Worm (Caenorhabditis elegans) whole organism, midembryonic: ENCODE data around the gene F58B4.5.
A peak's percentile ranks its signal among the peaks of the same experiment; 100 is the strongest.

Experiments
- T22C8.4 ChIP-seq: fragments of 200-800 bp; sonication (Bioruptor generic); IDR thresholded peaks from 2 replicates; pipeline ENCODE4 v1.3.6; 2022; ENCODE audit warnings: missing genetic modification characterization, missing compliant biosample characterization
- cog-1 ChIP-seq: sonication (generic microtip); optimal IDR thresholded peaks from 2 replicates; lab custom pipeline; 2016; ENCODE audit warnings: missing genetic modification characterization, missing compliant biosample characterization
- flt-1 ChIP-seq: fragments of 200-800 bp; sonication (Bioruptor generic); IDR thresholded peaks from 2 replicates; pipeline ENCODE4 v1.3.6; 2022; ENCODE audit warnings: missing genetic modification characterization, missing compliant biosample characterization
- klf-2 ChIP-seq: fragments of 200-800 bp; sonication (Bioruptor generic); conservative IDR thresholded peaks from 2 replicates; pipeline ENCODE4 v1.3.6; 2022; ENCODE audit warnings: missing genetic modification reagents, missing genetic modification characterization, missing compliant biosample characterization
- med-1 ChIP-seq: sonication (generic microtip); optimal IDR thresholded peaks from 2 replicates; lab custom pipeline; 2017; ENCODE audit warnings: missing genetic modification characterization, mild to moderate bottlenecking, missing compliant biosample characterization, antibody characterized with exemption, missing genetic modification reagents; ENCODE audit not compliant: insufficient read depth
- ref-1 ChIP-seq: fragments of 200-800 bp; sonication (Bioruptor generic); conservative IDR thresholded peaks from 2 replicates; pipeline ENCODE4 v1.3.6; 2022; ENCODE audit warnings: missing genetic modification reagents, missing genetic modification characterization, missing compliant biosample characterization
- tab-1 ChIP-seq: fragments of 200-800 bp; sonication (Bioruptor generic); IDR thresholded peaks from 2 replicates; pipeline ENCODE4 v1.3.6; 2022; ENCODE audit warnings: missing genetic modification characterization, missing compliant biosample characterization
- ztf-23 ChIP-seq: fragments of 200-800 bp; sonication (Bioruptor generic); IDR thresholded peaks from 2 replicates; pipeline ENCODE4 v1.3.6; 2022; ENCODE audit warnings: missing genetic modification reagents, missing genetic modification characterization, missing compliant biosample characterization
- ztf-29 ChIP-seq: fragments of 200-800 bp; sonication (Bioruptor generic); IDR thresholded peaks from 2 replicates; pipeline ENCODE4 v1.3.6; 2022; ENCODE audit warnings: missing genetic modification reagents, missing genetic modification characterization, missing compliant biosample characterization

F58B4.5 gene

ce11 chrV:10932411-10932810 is at the start of gene F58B4.5:
TSS of gene F58B4.5 (plus strand) at chrV:10932693.
- TF ChIP-seq T22C8.4 (GFP tag; lab: Robert Waterston, UW), result no peak

ce11 chrV:10883478-10883877 is 49.0 kb upstream of the F58B4.5 start, which contains the start of gene F32D8.2:
TSS of gene F32D8.2 (plus strand) at chrV:10883778.
- TF ChIP-seq ztf-29 (GFP tag; lab: Robert Waterston, UW) (no peak), T22C8.4 (GFP tag; lab: Robert Waterston, UW) (no peak), klf-2 (GFP tag; lab: Robert Waterston, UW) (no peak), flt-1 (no peak), ztf-23 (GFP tag; lab: Robert Waterston, UW) (no peak), tab-1 (GFP tag; lab: Robert Waterston, UW) (no peak), med-1 (GFP tag; lab: Kevin White, UChicago) (no peak), ref-1 (no peak), cog-1 (no peak)

- TF ChIP-seq T22C8.4 (GFP tag; lab: Robert Waterston, UW), result no peak
- no peak for TF ChIP-seq flt-1
- TF ChIP-seq ztf-29 (GFP tag; lab: Robert Waterston, UW), result no peak
- TF ChIP-seq ref-1, result no peak
- TF ChIP-seq med-1 (GFP tag; lab: Kevin White, UChicago), result no peak
- no peak for TF ChIP-seq klf-2 (GFP tag; lab: Robert Waterston, UW)
- no peak for TF ChIP-seq tab-1 (GFP tag; lab: Robert Waterston, UW)
- TF ChIP-seq cog-1, result no peak
Measured at ce11 chrV:10886405-10886887, 46.0 kb upstream of the F58B4.5 start, which contains the start of gene F32D8.3. TSS of gene F32D8.3 (plus strand) at chrV:10886837.

- TF ChIP-seq T22C8.4 (GFP tag; lab: Robert Waterston, UW), result no peak
- no peak for TF ChIP-seq ztf-29 (GFP tag; lab: Robert Waterston, UW)
- TF ChIP-seq cog-1, result no peak
- TF ChIP-seq klf-2 (GFP tag; lab: Robert Waterston, UW), result no peak
- no peak for TF ChIP-seq med-1 (GFP tag; lab: Kevin White, UChicago)
- no peak for TF ChIP-seq tab-1 (GFP tag; lab: Robert Waterston, UW)
Measured at ce11 chrV:10887564-10887963, 44.9 kb upstream of the F58B4.5 start.

ce11 chrV:10888153-10888552 is 44.3 kb upstream of the F58B4.5 start:
- TF ChIP-seq klf-2 (GFP tag; lab: Robert Waterston, UW) (no peak), tab-1 (GFP tag; lab: Robert Waterston, UW) (no peak), T22C8.4 (GFP tag; lab: Robert Waterston, UW) (no peak), ztf-29 (GFP tag; lab: Robert Waterston, UW) (no peak), ref-1 (no peak), ztf-23 (GFP tag; lab: Robert Waterston, UW) (no peak), med-1 (GFP tag; lab: Kevin White, UChicago) (no peak), flt-1 (no peak), cog-1 (no peak)

- TF ChIP-seq ztf-23 (GFP tag; lab: Robert Waterston, UW), result no peak
- TF ChIP-seq med-1 (GFP tag; lab: Kevin White, UChicago), result no peak
- TF ChIP-seq tab-1 (GFP tag; lab: Robert Waterston, UW), result no peak
- TF ChIP-seq klf-2 (GFP tag; lab: Robert Waterston, UW), result no peak
- TF ChIP-seq cog-1, result no peak
- no peak for TF ChIP-seq flt-1
- no peak for TF ChIP-seq T22C8.4 (GFP tag; lab: Robert Waterston, UW)
- TF ChIP-seq ztf-29 (GFP tag; lab: Robert Waterston, UW), result no peak
- TF ChIP-seq ref-1, result no peak
Measured at ce11 chrV:10889036-10889435, 43.5 kb upstream of the F58B4.5 start, which contains the start of gene F32D8.11. TSS of gene F32D8.11 (minus strand) at chrV:10889136.

- TF ChIP-seq cog-1 (no peak), ztf-29 (GFP tag; lab: Robert Waterston, UW) (no peak), klf-2 (GFP tag; lab: Robert Waterston, UW) (no peak), med-1 (GFP tag; lab: Kevin White, UChicago) (no peak), flt-1 (no peak), tab-1 (GFP tag; lab: Robert Waterston, UW) (no peak), ref-1 (no peak), ztf-23 (GFP tag; lab: Robert Waterston, UW) (no peak), T22C8.4 (GFP tag; lab: Robert Waterston, UW) (no peak)
Measured at ce11 chrV:10889774-10890173, 42.7 kb upstream of the F58B4.5 start.

ce11 chrV:10890980-10891379 is 41.5 kb upstream of the F58B4.5 start, which contains the start of gene F32D8.12:
TSS of gene F32D8.12 (minus strand) at chrV:10891027.
- TF ChIP-seq klf-2 (GFP tag; lab: Robert Waterston, UW) (no peak), med-1 (GFP tag; lab: Kevin White, UChicago) (no peak), ref-1 (no peak), tab-1 (GFP tag; lab: Robert Waterston, UW) (no peak)

ce11 chrV:10893510-10894128 is 38.9 kb upstream of the F58B4.5 start, which contains the start of gene F32D8.4:
TSS of gene F32D8.4 (minus strand) at chrV:10893560.
- TF ChIP-seq ztf-29 (GFP tag; lab: Robert Waterston, UW), result no peak
- no peak for TF ChIP-seq ref-1
- TF ChIP-seq tab-1 (GFP tag; lab: Robert Waterston, UW), result no peak
- TF ChIP-seq flt-1, result no peak
- no peak for TF ChIP-seq ztf-23 (GFP tag; lab: Robert Waterston, UW)
- no peak for TF ChIP-seq med-1 (GFP tag; lab: Kevin White, UChicago)

- TF ChIP-seq tab-1 (GFP tag; lab: Robert Waterston, UW) (no peak), med-1 (GFP tag; lab: Kevin White, UChicago) (no peak), klf-2 (GFP tag; lab: Robert Waterston, UW) (no peak), ref-1 (no peak), T22C8.4 (GFP tag; lab: Robert Waterston, UW) (no peak), flt-1 (peak; percentile 57; the same call in 1 of the 2 replicates), ztf-23 (GFP tag; lab: Robert Waterston, UW) (peak; percentile 78; the same call in 1 of the 2 replicates), cog-1 (peak; percentile 4), ztf-29 (GFP tag; lab: Robert Waterston, UW) (no peak)
Measured at ce11 chrV:10894601-10895000, 37.9 kb upstream of the F58B4.5 start, which contains the start of the genes F32D8.14 and F32D8.5. TSS of gene F32D8.14 (minus strand) at chrV:10894788. TSS of gene F32D8.5 (plus strand) at chrV:10894800.
